Worm (Caenorhabditis elegans) whole organism, young adult: ENCODE results near the gene F26F2.11.

ENCODE experiments used
- B0035.1 ChIP-seq: sonication (generic microtip); optimal IDR thresholded peaks from 2 replicates; lab custom pipeline; 2016; ENCODE audit warnings: missing genetic modification characterization, mild to moderate bottlenecking, missing compliant biosample characterization, missing genotype, missing genetic modification reagents
- B0336.3 ChIP-seq: fragments of 200-800 bp; sonication (Bioruptor generic); IDR thresholded peaks from 2 replicates; pipeline ENCODE4 v1.3.6; 2022; ENCODE audit warnings: missing genetic modification characterization, missing compliant biosample characterization
- C06A6.2 ChIP-seq: fragments of 200-800 bp; sonication (Bioruptor generic); conservative IDR thresholded peaks from 2 replicates; pipeline ENCODE4 v1.3.6; 2022; ENCODE audit warnings: missing genetic modification characterization, missing compliant biosample characterization
- F22D6.2 ChIP-seq: sonication (generic microtip); optimal IDR thresholded peaks from 2 replicates; lab custom pipeline; 2016; ENCODE audit warnings: mild to moderate bottlenecking, missing genetic modification characterization, missing compliant biosample characterization
- F39B2.1 ChIP-seq: fragments of 200-800 bp; sonication (Bioruptor generic); IDR thresholded peaks from 2 replicates; pipeline ENCODE4 v1.3.6; 2022; ENCODE audit warnings: missing genetic modification reagents, missing genetic modification characterization, missing compliant biosample characterization
- F52B5.7 ChIP-seq: sonication (generic microtip); optimal IDR thresholded peaks from 2 replicates; lab custom pipeline; 2016; ENCODE audit warnings: mild to moderate bottlenecking, missing genetic modification characterization, missing compliant biosample characterization
- F55B11.4 ChIP-seq: sonication (generic microtip); optimal IDR thresholded peaks from 2 replicates; lab custom pipeline; 2016; ENCODE audit warnings: missing compliant biosample characterization, missing genetic modification characterization, borderline replicate concordance; ENCODE audit not compliant: insufficient read depth
- F57C9.4 ChIP-seq: sonication (generic microtip); optimal IDR thresholded peaks from 2 replicates; lab custom pipeline; 2017; ENCODE audit warnings: mild to moderate bottlenecking, missing genetic modification characterization, missing compliant biosample characterization
- K12H6.12 ChIP-seq: fragments of 200-800 bp; sonication (Bioruptor generic); optimal IDR thresholded peaks from 2 replicates; lab custom pipeline; 2018; ENCODE audit warnings: mild to moderate bottlenecking, missing genetic modification characterization, missing compliant biosample characterization
- T26A5.8 ChIP-seq: sonication (generic microtip); optimal IDR thresholded peaks from 2 replicates; lab custom pipeline; 2016; ENCODE audit warnings: missing genetic modification characterization, missing compliant biosample characterization
- Y56A3A.18 ChIP-seq: fragments of 200-800 bp; sonication (Bioruptor generic); IDR thresholded peaks from 2 replicates; pipeline ENCODE4 v1.3.6; 2022; ENCODE audit warnings: missing genetic modification reagents, missing genetic modification characterization, missing compliant biosample characterization
- ama-1 ChIP-seq, 3 experiments: fragments of 150-350 bp in 1 of 3; sonication (generic microtip) in 2 of 3; optimal IDR thresholded peaks; 2 replicates each; lab custom pipeline; 2014 to 2018; ENCODE audit warnings: missing biosample characterization in 2 of 3, missing genetic modification characterization in 2 of 3, missing genetic modification reagents in 2 of 3
- aptf-2 ChIP-seq: fragments of 200-800 bp; sonication (Bioruptor generic); conservative IDR thresholded peaks from 2 replicates; pipeline ENCODE4 v1.3.6; 2022; ENCODE audit warnings: missing genetic modification reagents, missing genetic modification characterization, missing compliant biosample characterization
- aptf-3 ChIP-seq: fragments of 200-800 bp; sonication (Bioruptor generic); IDR thresholded peaks from 2 replicates; pipeline ENCODE4 v1.3.6; 2022; ENCODE audit warnings: missing genetic modification characterization, missing compliant biosample characterization
- bed-1 ChIP-seq: fragments of 200-800 bp; sonication (Bioruptor generic); IDR thresholded peaks from 2 replicates; pipeline ENCODE4 v1.3.6; 2022; ENCODE audit warnings: missing genetic modification reagents, missing genetic modification characterization, missing compliant biosample characterization
- cebp-1 ChIP-seq, 2 experiments: fragments of 200-800 bp in 1 of 2; sonication (Bioruptor generic) in 1 of 2; sonication (generic microtip) in 1 of 2; IDR thresholded peaks in 1 of 2; optimal IDR thresholded peaks in 1 of 2; 2 replicates each; pipeline versions ENCODE4 v1.3.6 to Lab custom; 2017 to 2022; ENCODE audit warnings: missing compliant biosample characterization in 2 of 2, missing genetic modification characterization in 2 of 2, mild to moderate bottlenecking in 1 of 2, missing genetic modification reagents in 1 of 2, moderate library complexity in 1 of 2
- cebp-2 ChIP-seq: fragments of 200-800 bp; sonication (Bioruptor generic); IDR thresholded peaks from 2 replicates; pipeline ENCODE4 v1.3.6; 2022; ENCODE audit warnings: missing genetic modification characterization, missing compliant biosample characterization
- ceh-27 ChIP-seq: fragments of 200-800 bp; sonication (Bioruptor generic); optimal IDR thresholded peaks from 2 replicates; lab custom pipeline; 2018; ENCODE audit warnings: mild to moderate bottlenecking, missing genetic modification characterization, moderate library complexity, missing compliant biosample characterization
- ceh-58 ChIP-seq: fragments of 200-800 bp; sonication (Bioruptor generic); IDR thresholded peaks from 2 replicates; pipeline ENCODE4 v1.3.6; 2022; ENCODE audit warnings: missing genetic modification characterization, missing compliant biosample characterization
- dox-1 ChIP-seq: fragments of 200-800 bp; sonication (Bioruptor generic); IDR thresholded peaks from 2 replicates; pipeline ENCODE4 v1.3.6; 2022; ENCODE audit warnings: missing genetic modification reagents, missing genetic modification characterization, missing compliant biosample characterization
- egl-44 ChIP-seq: fragments of 200-800 bp; sonication (Bioruptor generic); IDR thresholded peaks from 2 replicates; pipeline ENCODE4 v1.3.6; 2022; ENCODE audit warnings: missing genetic modification reagents, missing genetic modification characterization, missing compliant biosample characterization
- ekl-4 ChIP-seq: fragments of 200-800 bp; sonication (Bioruptor generic); IDR thresholded peaks from 2 replicates; pipeline ENCODE4 v1.3.6; 2022; ENCODE audit warnings: missing genetic modification reagents, missing genetic modification characterization, missing compliant biosample characterization
- fkh-3 ChIP-seq: sonication (generic microtip); optimal IDR thresholded peaks from 2 replicates; lab custom pipeline; 2016; ENCODE audit warnings: mild to moderate bottlenecking, missing genetic modification characterization, missing compliant biosample characterization
- hlh-26 ChIP-seq: fragments of 200-800 bp; sonication (Bioruptor generic); conservative IDR thresholded peaks from 2 replicates; pipeline ENCODE4 v1.3.6; 2022; ENCODE audit warnings: missing genetic modification reagents, missing genetic modification characterization, missing compliant biosample characterization
- hrde-1 ChIP-seq: sonication (generic microtip); optimal IDR thresholded peaks from 2 replicates; lab custom pipeline; 2016; ENCODE audit warnings: missing genetic modification characterization, mild to moderate bottlenecking, missing compliant biosample characterization, moderate library complexity, missing genotype, missing genetic modification reagents, borderline replicate concordance
- let-526 ChIP-seq: fragments of 200-800 bp; sonication (Bioruptor generic); IDR thresholded peaks from 2 replicates; pipeline ENCODE4 v1.3.6; 2022; ENCODE audit warnings: missing genetic modification reagents, missing genetic modification characterization, missing compliant biosample characterization
- lsl-1 ChIP-seq: fragments of 200-800 bp; sonication (Bioruptor generic); optimal IDR thresholded peaks from 2 replicates; lab custom pipeline; 2018; ENCODE audit warnings: mild to moderate bottlenecking, missing genetic modification characterization, moderate library complexity, missing compliant biosample characterization
- mcd-1 ChIP-seq: fragments of 200-800 bp; sonication (Bioruptor generic); IDR thresholded peaks from 2 replicates; pipeline ENCODE4 v1.3.6; 2022; ENCODE audit warnings: missing genetic modification reagents, missing genetic modification characterization, missing compliant biosample characterization
- mel-28 ChIP-seq: sonication (generic microtip); optimal IDR thresholded peaks from 2 replicates; lab custom pipeline; 2016; ENCODE audit warnings: borderline replicate concordance, mild to moderate bottlenecking, missing genetic modification characterization, missing compliant biosample characterization
- nfya-1 ChIP-seq: sonication (generic microtip); optimal IDR thresholded peaks from 2 replicates; lab custom pipeline; 2017; ENCODE audit warnings: antibody characterized with exemption, missing compliant biosample characterization, missing genetic modification characterization, borderline replicate concordance; ENCODE audit not compliant: insufficient read depth
- nhr-179 ChIP-seq: sonication (generic microtip); optimal IDR thresholded peaks from 2 replicates; lab custom pipeline; 2016; ENCODE audit warnings: mild to moderate bottlenecking, missing genetic modification characterization, missing compliant biosample characterization
- nhr-27 ChIP-seq: fragments of 200-800 bp; sonication (Bioruptor generic); optimal IDR thresholded peaks from 2 replicates; lab custom pipeline; 2018; ENCODE audit warnings: mild to moderate bottlenecking, missing genetic modification characterization, moderate library complexity, missing compliant biosample characterization
- nhr-90 ChIP-seq: sonication (generic microtip); optimal IDR thresholded peaks from 2 replicates; lab custom pipeline; 2016; ENCODE audit warnings: missing genotype, mild to moderate bottlenecking, missing genetic modification characterization, missing compliant biosample characterization
- pbrm-1 ChIP-seq: fragments of 200-800 bp; sonication (Bioruptor generic); IDR thresholded peaks from 2 replicates; pipeline ENCODE4 v1.3.6; 2022; ENCODE audit warnings: missing genetic modification reagents, missing genetic modification characterization, missing compliant biosample characterization
- pha-4 ChIP-seq: fragments of 150-350 bp; sonication (generic microtip); optimal IDR thresholded peaks from 2 replicates; lab custom pipeline; 2014; ENCODE audit warnings: missing biosample characterization, missing genetic modification reagents, missing genetic modification characterization
- rcor-1 ChIP-seq: fragments of 200-800 bp; sonication (Bioruptor generic); IDR thresholded peaks from 2 replicates; pipeline ENCODE4 v1.3.6; 2022; ENCODE audit warnings: missing genetic modification reagents, missing genetic modification characterization, missing compliant biosample characterization
- rpc-1 ChIP-seq, 2 experiments: fragments of 150-350 bp in 1 of 2; sonication (generic microtip) in 1 of 2; optimal IDR thresholded peaks; 2 replicates each; lab custom pipeline; 2014 to 2018; ENCODE audit warnings: missing biosample characterization in 1 of 2, missing genetic modification characterization in 1 of 2, missing genetic modification reagents in 1 of 2, missing genotype in 1 of 2
- sea-2 ChIP-seq: fragments of 200-800 bp; sonication (Bioruptor generic); IDR thresholded peaks from 2 replicates; pipeline ENCODE4 v1.3.6; 2022; ENCODE audit warnings: missing genetic modification characterization, missing compliant biosample characterization
- tbp1 ChIP-seq: fragments of 200-800 bp; sonication (Bioruptor generic); optimal IDR thresholded peaks from 2 replicates; lab custom pipeline; 2018; ENCODE audit warnings: mild to moderate bottlenecking, missing genetic modification characterization, missing compliant biosample characterization
- tbx-9 ChIP-seq: sonication (generic microtip); optimal IDR thresholded peaks from 2 replicates; lab custom pipeline; 2016; ENCODE audit warnings: borderline replicate concordance, missing genetic modification characterization, inconsistent platforms, missing compliant biosample characterization
- tlf-1 ChIP-seq: fragments of 200-800 bp; sonication (Bioruptor generic); optimal IDR thresholded peaks from 2 replicates; lab custom pipeline; 2018; ENCODE audit warnings: mild to moderate bottlenecking, missing genetic modification characterization, missing compliant biosample characterization
- xnd-1 ChIP-seq: sonication (generic microtip); optimal IDR thresholded peaks from 2 replicates; lab custom pipeline; 2016; ENCODE audit warnings: missing genotype, missing genetic modification reagents, missing genetic modification characterization, missing compliant biosample characterization
- zfh-2 ChIP-seq: fragments of 200-800 bp; sonication (Bioruptor generic); conservative IDR thresholded peaks from 2 replicates; pipeline ENCODE4 v1.3.6; 2022; ENCODE audit warnings: missing genetic modification reagents, missing genetic modification characterization, missing compliant biosample characterization
- ztf-18 ChIP-seq: sonication (generic microtip); optimal IDR thresholded peaks from 2 replicates; lab custom pipeline; 2016; ENCODE audit warnings: missing genotype, mild to moderate bottlenecking, missing genetic modification characterization, missing compliant biosample characterization
- ztf-22 ChIP-seq: fragments of 200-800 bp; sonication (Bioruptor generic); optimal IDR thresholded peaks from 2 replicates; lab custom pipeline; 2018; ENCODE audit warnings: mild to moderate bottlenecking, missing genetic modification characterization, moderate library complexity, missing compliant biosample characterization
- ztf-25 ChIP-seq: fragments of 200-800 bp; sonication (Bioruptor generic); IDR thresholded peaks from 2 replicates; pipeline ENCODE4 v1.3.6; 2022; ENCODE audit warnings: missing genetic modification reagents, missing genetic modification characterization, missing compliant biosample characterization
- ztf-26 ChIP-seq: sonication (generic microtip); optimal IDR thresholded peaks from 2 replicates; lab custom pipeline; 2017; ENCODE audit warnings: missing genetic modification characterization, missing compliant biosample characterization

F26F2.11 gene

DNA sequence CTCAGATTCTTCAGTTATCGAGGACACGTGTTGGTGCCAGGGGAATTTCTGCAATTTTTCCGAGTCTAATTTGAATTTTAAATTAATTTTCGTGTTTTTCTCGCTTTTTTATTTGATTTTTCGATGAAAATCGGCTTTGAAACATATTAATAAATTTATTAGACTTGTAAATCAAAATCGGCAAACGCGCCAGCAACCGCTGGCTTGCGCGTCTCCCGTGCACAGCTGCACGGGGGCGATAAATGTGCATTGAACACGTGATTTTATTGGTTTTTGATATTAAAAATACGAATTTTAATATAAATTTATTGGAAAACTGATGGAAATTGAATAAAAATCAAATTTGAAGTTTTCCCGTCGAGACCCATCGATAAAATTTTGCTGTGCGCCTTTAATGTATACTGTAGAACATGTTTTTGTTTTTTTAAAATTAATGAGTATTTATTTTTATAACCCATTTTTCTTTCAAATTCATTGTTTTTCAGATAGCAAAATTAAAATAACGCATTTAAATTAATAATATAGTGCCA, 15.0 kb downstream of the F26F2.11 start, which contains the start of gene F26F2.7 (continued):
- TF ChIP-seq F52B5.7 (tag; lab: Kevin White, UChicago) = no peak
- peak; percentile 80 for TF ChIP-seq zfh-2 (GFP tag; lab: Robert Waterston, UW)
- no peak for TF ChIP-seq T26A5.8 (tag; lab: Kevin White, UChicago)
- no peak for TF ChIP-seq egl-44 (GFP tag; lab: Robert Waterston, UW)
- no peak for TF ChIP-seq aptf-3 (GFP tag; lab: Robert Waterston, UW)
- TF ChIP-seq nfya-1 (tag; lab: Kevin White, UChicago) = no peak
- no peak for TF ChIP-seq aptf-2
- TF ChIP-seq cebp-1 (GFP tag; IDR thresholded peaks at IDR 0.05; lab: Robert Waterston, UW) = 0 out of 2 replicates have a peak, but pooled peaks have one; percentile 37
- TF ChIP-seq cebp-1 (tag; optimal IDR thresholded peaks at IDR 0.05; lab: Kevin White, UChicago) = peak; percentile 89
- TF ChIP-seq lsl-1 (GFP tag; lab: Kevin White, UChicago) = peak; percentile 94
- no peak for TF ChIP-seq nhr-90 (tag; lab: Kevin White, UChicago)
- TF ChIP-seq ztf-22 (GFP tag; lab: Kevin White, UChicago) = no peak
- TF ChIP-seq K12H6.12 (tag; lab: Kevin White, UChicago) = peak; percentile 71
- TF ChIP-seq B0035.1 (tag; lab: Kevin White, UChicago) = peak; percentile 56
- TF ChIP-seq fkh-3 (tag; lab: Kevin White, UChicago) = no peak
- TF ChIP-seq tbp1 (GFP tag; lab: Kevin White, UChicago) = peak; percentile 72
- TF ChIP-seq B0336.3 (GFP tag; lab: Robert Waterston, UW) = peak; percentile 97
- no peak for TF ChIP-seq ztf-25
- TF ChIP-seq bed-1 (GFP tag; lab: Robert Waterston, UW) = no peak
- TF ChIP-seq F55B11.4 (tag; lab: Kevin White, UChicago) = no peak
- TF ChIP-seq sea-2 (GFP tag; lab: Robert Waterston, UW) = no peak
- TF ChIP-seq hlh-26 (GFP tag; lab: Robert Waterston, UW) = no peak
- TF ChIP-seq let-526 = no peak
- peak; percentile 92 for TF ChIP-seq tlf-1 (GFP tag; lab: Kevin White, UChicago)
- TF ChIP-seq C06A6.2 (GFP tag; lab: Robert Waterston, UW) = peak; percentile 64
- TF ChIP-seq rpc-1 (optimal IDR thresholded peaks at IDR 0.05; lab: Kevin White, UChicago) = no peak
- TF ChIP-seq rpc-1 (tag; optimal IDR thresholded peaks at IDR 0.05; lab: Kevin White, UChicago) = no peak
- peak; percentile 59; the same call in 1 of the 2 replicates for TF ChIP-seq Y56A3A.18 (GFP tag; lab: Robert Waterston, UW)
- no peak for TF ChIP-seq cebp-2 (GFP tag; lab: Robert Waterston, UW)
- peak; percentile 89 for TF ChIP-seq ekl-4 (GFP tag; lab: Robert Waterston, UW)
- peak; percentile 89 for TF ChIP-seq rcor-1 (GFP tag; lab: Robert Waterston, UW)
- no peak for TF ChIP-seq ceh-27 (GFP tag; lab: Kevin White, UChicago)
- TF ChIP-seq F57C9.4 (tag; lab: Kevin White, UChicago) = peak; percentile 32
- TF ChIP-seq ama-1 (optimal IDR thresholded peaks at IDR 0.05; lab: Kevin White, UChicago) = no peak
- TF ChIP-seq ama-1 (GFP tag; optimal IDR thresholded peaks at IDR 0.05; lab: Kevin White, UChicago) = no peak
- no peak for TF ChIP-seq tbx-9
- no peak for TF ChIP-seq mel-28
- peak; percentile 98 for TF ChIP-seq dox-1 (GFP tag; lab: Robert Waterston, UW)
- peak; percentile 99 for TF ChIP-seq ztf-18 (tag; lab: Kevin White, UChicago)
- TF ChIP-seq pbrm-1 (GFP tag; lab: Robert Waterston, UW) = peak; percentile 93
- TF ChIP-seq ceh-58 (GFP tag; lab: Robert Waterston, UW) = no peak
- TF ChIP-seq nhr-179 (tag; lab: Kevin White, UChicago) = no peak
- TF ChIP-seq F39B2.1 = no peak
- no peak for TF ChIP-seq hrde-1 (tag; lab: Kevin White, UChicago)
- peak; percentile 76 for TF ChIP-seq ztf-26 (tag; lab: Kevin White, UChicago)
- TF ChIP-seq xnd-1 = peak; percentile 100
- peak; percentile 48 for TF ChIP-seq pha-4 (tag; lab: Kevin White, UChicago)
- TF ChIP-seq mcd-1 (GFP tag; lab: Robert Waterston, UW) = peak; percentile 88; the same call in 1 of the 2 replicates
- no peak for TF ChIP-seq nhr-27 (tag; lab: Kevin White, UChicago)
- TF ChIP-seq F22D6.2 (tag; lab: Kevin White, UChicago) = peak; percentile 28
